Worm (Caenorhabditis elegans) whole organism, midembryonic: ENCODE results near the gene C24B9.3.

Experiments
- cog-1 ChIP-seq: sonication (generic microtip); optimal IDR thresholded peaks from 2 replicates; lab custom pipeline; 2016; ENCODE audit warnings: missing genetic modification characterization, missing compliant biosample characterization
- tab-1 ChIP-seq: fragments of 200-800 bp; sonication (Bioruptor generic); IDR thresholded peaks from 2 replicates; pipeline ENCODE4 v1.3.6; 2022; ENCODE audit warnings: missing genetic modification characterization, missing compliant biosample characterization
- ztf-23 ChIP-seq: fragments of 200-800 bp; sonication (Bioruptor generic); IDR thresholded peaks from 2 replicates; pipeline ENCODE4 v1.3.6; 2022; ENCODE audit warnings: missing genetic modification reagents, missing genetic modification characterization, missing compliant biosample characterization

DNA sequence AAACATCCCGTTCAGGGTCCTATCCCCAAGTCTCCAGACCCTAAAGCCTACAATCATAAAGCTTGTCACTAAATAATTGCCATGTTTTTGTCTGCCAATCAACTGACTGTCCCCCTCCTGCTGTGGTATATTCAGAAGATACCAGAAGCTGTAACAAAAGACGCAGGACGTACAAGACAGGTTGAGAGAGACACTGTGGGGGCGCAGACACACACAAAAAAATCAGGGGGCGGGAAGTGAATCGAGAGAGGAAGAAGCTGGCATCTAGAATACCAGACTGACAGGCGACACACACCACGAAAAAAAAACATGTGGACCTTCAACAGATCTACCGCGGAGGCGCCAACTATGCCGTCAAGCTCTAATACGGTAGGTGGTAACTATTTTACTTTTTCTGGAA, 40.2 kb downstream of the C24B9.3 start, which contains the start of gene kel-8:
- TF ChIP-seq cog-1 (tag; lab: Kevin White, UChicago) (no peak), tab-1 (GFP tag; lab: Robert Waterston, UW) (no peak), ztf-23 (no peak)
